Worm (Caenorhabditis elegans) whole organism, L4/young adult: ENCODE results near the gene T25D1.2.

Source experiments
- W03F9.2 ChIP-seq: fragments of 150-350 bp; optimal IDR thresholded peaks from 2 replicates; lab custom pipeline; 2014; ENCODE audit warnings: missing biosample characterization, missing genetic modification characterization
- dao-5 ChIP-seq: sonication (generic microtip); optimal IDR thresholded peaks from 2 replicates; lab custom pipeline; 2016; ENCODE audit warnings: missing genotype, missing genetic modification characterization, moderate library complexity, missing compliant biosample characterization
- him-1 ChIP-seq: sonication (generic microtip); optimal IDR thresholded peaks from 2 replicates; lab custom pipeline; 2016; ENCODE audit warnings: missing genotype, missing genetic modification reagents, missing genetic modification characterization, missing compliant biosample characterization

- TF ChIP-seq him-1 (no peak), W03F9.2 (tag; lab: Kevin White, UChicago) (no peak), dao-5 (tag; lab: Kevin White, UChicago) (no peak)
Measured at ce11 chrX:16505348-16505747, 10.0 kb upstream of the T25D1.2 start, which contains the start of gene T25D1.3.
